Worm (Caenorhabditis elegans): ENCODE results near the gene F02H6.2.

The F02H6.2 gene

DNA sequence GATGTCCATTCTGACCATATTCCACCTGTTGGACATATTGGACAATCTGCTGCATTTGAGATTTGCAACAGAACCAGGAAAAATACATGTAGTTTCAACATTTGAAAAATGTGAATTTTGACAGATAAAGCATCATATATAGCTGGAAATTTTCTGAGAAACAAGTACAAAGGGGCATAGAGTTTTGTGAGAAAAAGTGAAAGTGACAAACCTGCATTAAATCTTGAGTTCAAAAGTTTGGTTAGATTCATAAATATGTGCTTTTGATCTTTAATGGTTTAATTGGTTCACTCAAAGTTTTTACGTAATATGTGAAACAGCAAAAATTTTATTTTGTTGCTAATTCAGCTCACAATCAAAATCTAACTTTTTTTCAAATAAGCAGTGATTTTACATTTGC, 31.8 kb downstream of the F02H6.2 start, which contains the start of gene F02H6.7:
TSS of gene F02H6.7 (minus strand) at position 101 of the 400 bp plus-strand sequence.
- TF ChIP-seq sptf-1 (tag; optimal IDR thresholded peaks at IDR 0.05) (no peak), elt-1 (tag; optimal IDR thresholded peaks at IDR 0.05; ENCODE audit: borderline replicate concordance, insufficient read depth) (no peak), ceh-83 (GFP tag; optimal IDR thresholded peaks at IDR 0.05) (no peak), snpc-4 (tag; optimal IDR thresholded peaks at IDR 0.05) (no peak), hlh-1 (tag; optimal IDR thresholded peaks at IDR 0.05) (no peak), flh-1 (GFP tag; optimal IDR thresholded peaks at IDR 0.05) (no peak), elt-3 (tag; optimal IDR thresholded peaks at IDR 0.05) (no peak), mls-2 (tag; optimal IDR thresholded peaks at IDR 0.05) (no peak), ham-2 (GFP tag; optimal IDR thresholded peaks at IDR 0.05) (no peak), ztf-11 (tag; optimal IDR thresholded peaks at IDR 0.05) (no peak), pha-4 (tag; optimal IDR thresholded peaks at IDR 0.05) (no peak), mep-1 (tag; optimal IDR thresholded peaks at IDR 0.05) (no peak), unc-120 (tag; optimal IDR thresholded peaks at IDR 0.05; ENCODE audit: poor library complexity, severe bottlenecking) (no peak), zip-8 (tag; optimal IDR thresholded peaks at IDR 0.05) (no peak)

DNA sequence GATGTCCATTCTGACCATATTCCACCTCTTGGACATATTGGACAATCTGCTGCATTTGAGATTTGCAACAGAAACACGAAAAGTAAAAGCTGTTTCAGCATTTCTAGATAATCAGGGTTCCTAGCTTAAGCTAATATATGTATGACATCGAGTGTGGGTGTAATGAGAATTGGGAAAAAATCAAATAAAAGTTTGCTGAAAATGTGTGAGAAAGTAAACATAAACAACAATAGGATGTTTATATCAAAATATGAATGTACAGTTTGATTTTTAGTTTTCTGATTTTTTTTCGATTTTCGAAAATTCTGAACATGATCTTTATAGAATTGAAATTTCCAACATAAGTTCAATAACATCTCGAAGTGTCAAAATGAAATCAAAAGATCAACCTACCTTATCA, 34.5 kb downstream of the F02H6.2 start, which contains the start of gene F02H6.6:
TSS of gene F02H6.6 (minus strand) at position 101 of the 400 bp plus-strand sequence.
- TF ChIP-seq nhr-28 (tag; optimal IDR thresholded peaks at IDR 0.05): no peak
- TF ChIP-seq unc-62 (GFP tag; optimal IDR thresholded peaks at IDR 0.05): no peak
- no peak for TF ChIP-seq blmp-1 (tag; optimal IDR thresholded peaks at IDR 0.05)
- no peak for TF ChIP-seq snpc-4 (tag; optimal IDR thresholded peaks at IDR 0.05)
- TF ChIP-seq nhr-12 (tag; optimal IDR thresholded peaks at IDR 0.05): no peak
- TF ChIP-seq lin-13 (tag; optimal IDR thresholded peaks at IDR 0.05): no peak
- no peak for TF ChIP-seq unc-39 (tag; optimal IDR thresholded peaks at IDR 0.05)
- no peak for TF ChIP-seq elt-1 (tag; optimal IDR thresholded peaks at IDR 0.05; ENCODE audit: borderline replicate concordance, insufficient read depth)

DNA sequence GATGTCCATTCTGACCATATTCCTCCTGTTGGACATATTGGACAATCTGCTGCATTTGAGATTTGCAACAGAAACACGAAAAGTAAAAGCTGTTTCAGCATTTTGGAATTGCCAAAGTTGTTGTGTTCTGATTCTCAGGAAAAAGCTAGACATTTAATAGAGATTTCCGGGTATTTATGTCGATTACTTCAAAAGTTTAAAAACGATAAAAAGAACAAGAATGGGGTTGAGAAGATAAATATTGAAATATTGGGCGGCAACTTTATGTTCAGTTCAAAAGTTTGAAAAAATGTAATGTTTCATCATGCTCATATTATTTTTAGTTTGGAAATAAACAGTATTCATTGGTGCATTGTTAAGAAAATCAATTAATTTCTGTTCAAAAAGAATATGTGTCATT, 42.7 kb downstream of the F02H6.2 start, which contains the start of gene Y64G10A.1:
TSS of gene Y64G10A.1 (minus strand) at position 101 of the 400 bp plus-strand sequence.
- TF ChIP-seq zip-8 (tag; optimal IDR thresholded peaks at IDR 0.05) (no peak), unc-120 (tag; optimal IDR thresholded peaks at IDR 0.05; ENCODE audit: poor library complexity, severe bottlenecking) (no peak), tbx-8 (GFP tag; optimal IDR thresholded peaks at IDR 0.05) (no peak)

DNA sequence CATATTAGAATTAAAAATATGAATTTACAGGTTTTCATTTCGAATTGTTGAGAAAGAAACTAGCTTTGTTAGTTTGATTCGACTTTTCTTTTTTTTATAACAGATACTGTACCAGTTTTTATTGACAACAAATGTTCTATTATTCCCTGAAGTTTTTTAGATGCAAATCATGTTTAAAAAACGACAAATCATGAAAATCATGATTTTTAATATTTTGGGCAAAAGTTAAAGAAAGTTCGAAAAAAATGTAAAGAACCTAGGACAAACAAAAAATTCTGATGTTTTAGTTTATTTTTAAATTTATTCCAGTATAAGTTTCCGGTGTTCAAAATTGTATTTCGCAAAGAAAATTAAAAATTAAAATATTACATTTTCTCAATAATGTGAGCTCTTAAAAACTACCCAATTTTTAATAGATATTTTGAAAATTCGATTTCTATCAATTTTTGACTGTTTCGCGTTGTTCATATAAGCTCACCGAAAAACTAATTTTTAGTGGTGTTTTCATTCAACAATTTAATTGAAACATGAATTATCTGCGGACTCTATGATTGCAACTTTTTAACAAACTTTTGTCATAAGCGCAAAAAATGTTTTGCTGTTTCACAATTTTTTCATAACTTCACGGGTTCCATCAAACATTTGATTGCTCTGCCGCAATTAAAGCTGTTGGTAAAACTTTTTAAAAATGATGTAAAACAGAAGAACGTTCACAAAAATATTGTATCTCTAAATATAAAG, 45.3 kb downstream of the F02H6.2 start, which contains the start of gene Y64G10A.10:
TSS of gene Y64G10A.10 (minus strand) at position 51 of the 741 bp plus-strand sequence.
- TF ChIP-seq ztf-11 (tag; optimal IDR thresholded peaks at IDR 0.05) (no peak), lin-13 (tag; optimal IDR thresholded peaks at IDR 0.05) (no peak), elt-3 (tag; optimal IDR thresholded peaks at IDR 0.05) (no peak), nhr-76 (tag; optimal IDR thresholded peaks at IDR 0.05) (no peak), cnd-1 (tag; optimal IDR thresholded peaks at IDR 0.05) (no peak)

ce11 chrIV:14244357-14244756, 48.1 kb downstream of the F02H6.2 start, which contains the start of gene Y64G10A.2:
Gene Y64G10A.2, minus strand, starts transcription at chrIV:14244457.
- no peak for TF ChIP-seq sem-2 (GFP tag; optimal IDR thresholded peaks at IDR 0.05)
- no peak for TF ChIP-seq elt-3 (tag; optimal IDR thresholded peaks at IDR 0.05)
- no peak for TF ChIP-seq nhr-76 (tag; optimal IDR thresholded peaks at IDR 0.05)
- TF ChIP-seq unc-62 (GFP tag; optimal IDR thresholded peaks at IDR 0.05): no peak
- TF ChIP-seq lsy-2 (tag; optimal IDR thresholded peaks at IDR 0.05): no peak
- no peak for TF ChIP-seq ham-2 (GFP tag; optimal IDR thresholded peaks at IDR 0.05)
- TF ChIP-seq nhr-237 (tag; optimal IDR thresholded peaks at IDR 0.05): no peak
- no peak for TF ChIP-seq bed-3 (GFP tag; optimal IDR thresholded peaks at IDR 0.05)
- no peak for TF ChIP-seq drap-1 (GFP tag; optimal IDR thresholded peaks at IDR 0.05)

Data from whole organism, mixed stage, embryonic.